Fruit fly (Drosophila melanogaster) whole organism, wandering third instar larva: ENCODE data around the gene Uggt.

Source experiments
- Dfd ChIP-seq: fragments of >200 bp; optimal IDR thresholded peaks from 2 replicates; lab custom pipeline; 2017; ENCODE audit warnings: missing biosample characterization, missing genetic modification characterization
- Dif ChIP-seq: fragments of 200-275, 200-300 bp; sonication (Bioruptor generic); optimal IDR thresholded peaks from 2 replicates; lab custom pipeline; 2018; ENCODE audit warnings: missing biosample characterization, missing genetic modification characterization; ENCODE audit not compliant: partially characterized antibody
- Hr78 ChIP-seq: fragments of >200 bp; optimal IDR thresholded peaks from 2 replicates; lab custom pipeline; 2017; ENCODE audit warnings: missing biosample characterization, missing genetic modification characterization
- Myc ChIP-seq: fragments of >200 bp; optimal IDR thresholded peaks from 2 replicates; lab custom pipeline; 2017
- OdsH ChIP-seq: fragments of 200-800 bp; sonication (Bioruptor generic); optimal IDR thresholded peaks from 2 replicates; lab custom pipeline; 2016; ENCODE audit warnings: missing biosample characterization, mild to moderate bottlenecking, missing genetic modification characterization
- Vsx2 ChIP-seq: fragments of 200-300, 225-300 bp; sonication (Bioruptor generic); optimal IDR thresholded peaks from 2 replicates; lab custom pipeline; 2018; ENCODE audit warnings: missing biosample characterization, missing genetic modification characterization; ENCODE audit not compliant: partially characterized antibody
- br ChIP-seq: fragments of 200-800 bp; sonication (Bioruptor generic); optimal IDR thresholded peaks from 2 replicates; lab custom pipeline; 2016; ENCODE audit warnings: missing biosample characterization, missing genetic modification characterization
- h ChIP-seq: fragments of 200-800 bp; sonication (Bioruptor generic); optimal IDR thresholded peaks from 3 replicates; lab custom pipeline; 2016; ENCODE audit warnings: missing biosample characterization, mild to moderate bottlenecking, missing genetic modification characterization
- jim ChIP-seq: fragments of 175-275, 200-325 bp; sonication (Bioruptor generic); optimal IDR thresholded peaks from 2 replicates; lab custom pipeline; 2016; ENCODE audit warnings: missing biosample characterization, mild to moderate bottlenecking, missing genetic modification characterization
- pan ChIP-seq: fragments of >200 bp; optimal IDR thresholded peaks from 2 replicates; lab custom pipeline; 2017

DNA sequence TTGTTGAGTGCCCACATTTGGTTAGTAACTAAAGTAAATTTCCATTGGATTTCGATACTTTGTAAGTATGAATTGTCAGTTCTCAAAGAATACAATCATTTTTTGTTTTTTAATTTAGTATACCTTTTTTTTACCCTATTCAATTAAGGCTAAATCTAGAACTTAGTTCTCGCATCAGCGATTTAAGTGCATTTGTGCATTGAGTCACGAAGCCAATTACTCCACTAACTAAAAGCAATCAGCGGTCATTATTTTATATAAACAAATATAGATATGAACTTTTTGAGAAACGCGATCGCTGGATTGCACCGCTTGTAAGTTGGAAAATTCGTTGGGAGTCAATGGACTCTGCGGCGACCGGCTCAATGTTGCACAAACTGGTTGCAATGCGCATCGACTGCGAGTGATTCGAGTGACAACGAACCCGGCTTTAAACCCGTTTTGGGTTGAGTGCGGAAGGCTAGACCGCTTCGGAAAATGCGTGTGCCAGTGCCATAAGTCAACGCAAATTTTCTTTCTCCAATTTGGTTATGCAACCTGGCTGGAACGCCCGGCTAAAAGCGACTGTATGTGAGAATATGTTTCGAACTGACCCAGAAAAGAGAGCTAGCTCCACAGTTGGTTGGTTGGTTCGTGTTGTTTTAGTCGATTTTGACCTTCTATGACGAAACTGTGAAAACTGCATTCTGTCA is 48.5 kb upstream of the Uggt start:
- no peak for TF ChIP-seq Hr78 (GFP tag; lab: Kevin White, UChicago)
- TF ChIP-seq br (GFP tag; lab: Kevin White, UChicago), result no peak
- no peak for TF ChIP-seq OdsH
- TF ChIP-seq Dfd (GFP tag; lab: Kevin White, UChicago), result no peak
- TF ChIP-seq Dif (GFP tag; lab: Kevin White, UChicago), result no peak
- no peak for TF ChIP-seq Vsx2
- no peak for TF ChIP-seq jim
- no peak for TF ChIP-seq h (GFP tag; lab: Kevin White, UChicago)
- no peak for TF ChIP-seq Myc (lab: Kevin White, UChicago)
- TF ChIP-seq pan (lab: Kevin White, UChicago), result no peak
